Worm (Caenorhabditis elegans) whole organism, L1 larva: ENCODE measurements around the gene B0035.3.

ENCODE experiments used
- aly-2 ChIP-seq: fragments of 150-350 bp; optimal IDR thresholded peaks from 2 replicates; lab custom pipeline; 2014; ENCODE audit warnings: missing biosample characterization, missing genetic modification characterization
- elt-3 ChIP-seq, 6 experiments: fragments of 150-350 bp in 1 of 6; sonication (generic microtip); optimal IDR thresholded peaks; 2 replicates each; lab custom pipeline; 2017 to 2018; ENCODE audit warnings: missing biosample characterization in 6 of 6, missing genetic modification characterization in 6 of 6, inconsistent platforms in 1 of 6
- fos-1 ChIP-seq: fragments of 150-350 bp; optimal IDR thresholded peaks from 2 replicates; lab custom pipeline; 2014; ENCODE audit warnings: missing biosample characterization, missing genetic modification characterization
- lir-3 ChIP-seq: sonication (generic microtip); optimal IDR thresholded peaks from 2 replicates; lab custom pipeline; 2016; ENCODE audit warnings: mild to moderate bottlenecking, missing genetic modification characterization, moderate library complexity, missing compliant biosample characterization; ENCODE audit not compliant: poor library complexity
- lsy-2 ChIP-seq, 2 experiments: fragments of 150-350 bp; optimal IDR thresholded peaks; 2 replicates each; lab custom pipeline; 2014; ENCODE audit warnings: missing biosample characterization in 2 of 2, missing genetic modification characterization in 2 of 2
- nhr-28 ChIP-seq: fragments of 150-350 bp; optimal IDR thresholded peaks from 2 replicates; lab custom pipeline; 2014; ENCODE audit warnings: missing biosample characterization, missing genetic modification characterization
- pag-3 ChIP-seq: sonication (generic microtip); optimal IDR thresholded peaks from 2 replicates; lab custom pipeline; 2017; ENCODE audit warnings: missing genetic modification characterization, mild to moderate bottlenecking, missing compliant biosample characterization, antibody characterized with exemption, borderline replicate concordance; ENCODE audit not compliant: insufficient read depth
- pqm-1 ChIP-seq: sonication (generic microtip); optimal IDR thresholded peaks from 3 replicates; lab custom pipeline; 2017; ENCODE audit warnings: missing biosample characterization, missing genetic modification characterization
- unc-130 ChIP-seq: fragments of 150-350 bp; optimal IDR thresholded peaks from 2 replicates; lab custom pipeline; 2017; ENCODE audit warnings: missing biosample characterization, missing genetic modification characterization, inconsistent platforms

DNA sequence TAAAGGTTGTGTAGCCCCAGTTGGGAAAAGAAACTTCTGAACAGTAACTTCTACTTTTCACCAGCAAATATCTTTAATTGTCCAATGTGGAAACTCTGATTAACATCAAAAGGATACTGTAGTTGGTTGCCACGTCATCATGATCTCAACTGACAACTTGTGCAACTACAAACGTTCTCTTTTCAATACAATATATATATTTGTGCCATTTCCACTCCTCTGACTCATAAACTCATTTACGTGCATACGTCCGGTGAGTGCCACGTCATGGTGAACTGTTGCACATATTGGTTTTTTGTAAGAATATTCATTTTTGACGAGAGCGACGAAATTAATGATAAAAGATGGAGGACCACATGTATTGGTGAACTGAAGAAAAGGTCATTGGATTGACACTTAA is 7.0 kb downstream of the B0035.3 start:
- TF ChIP-seq pag-3 (tag; lab: Kevin White, UChicago), result no peak
- no peak for TF ChIP-seq pqm-1 (tag; lab: Kevin White, UChicago)
- TF ChIP-seq lir-3 (tag; lab: Kevin White, UChicago), result no peak
- TF ChIP-seq nhr-28 (tag; lab: Kevin White, UChicago), result no peak
- TF ChIP-seq elt-3 (tag; optimal IDR thresholded peaks at IDR 0.05; lab: Kevin White, UChicago), result no peak
- no peak for TF ChIP-seq fos-1 (tag; lab: Kevin White, UChicago)
- TF ChIP-seq unc-130 (tag; lab: Kevin White, UChicago), result no peak
- TF ChIP-seq lsy-2 (tag; optimal IDR thresholded peaks at IDR 0.05; lab: Kevin White, UChicago), result no peak
- no peak for TF ChIP-seq aly-2
